Fruit fly (Drosophila melanogaster) whole organism, prepupa: ENCODE measurements around the gene CG10353.

Experiments used
- CG11902 ChIP-seq: fragments of 200-800 bp; sonication (Bioruptor generic); optimal IDR thresholded peaks from 3 replicates; lab custom pipeline; 2016; ENCODE audit warnings: missing biosample characterization, missing genetic modification characterization
- CG15336 ChIP-seq: fragments of 200-800 bp; sonication (Bioruptor generic); IDR thresholded peaks from 2 replicates; pipeline ENCODE4 v1.3.6; 2022; ENCODE audit warnings: missing biosample characterization, missing genetic modification characterization
- CG1621 ChIP-seq: fragments of 200-800 bp; sonication (Bioruptor generic); optimal IDR thresholded peaks from 3 replicates; lab custom pipeline; 2018; ENCODE audit warnings: missing biosample characterization, mild to moderate bottlenecking, missing genetic modification characterization
- CG31627 ChIP-seq: fragments of 200-800 bp; sonication (Bioruptor generic); optimal IDR thresholded peaks from 3 replicates; lab custom pipeline; 2016; ENCODE audit warnings: missing biosample characterization, missing genetic modification characterization
- CG32006 ChIP-seq: fragments of 200-800 bp; sonication (Bioruptor generic); optimal IDR thresholded peaks from 3 replicates; lab custom pipeline; 2017; ENCODE audit warnings: missing biosample characterization, mild to moderate bottlenecking, missing genetic modification characterization
- CG4318 ChIP-seq: fragments of 200-800 bp; sonication (Bioruptor generic); optimal IDR thresholded peaks from 3 replicates; lab custom pipeline; 2017; ENCODE audit warnings: missing biosample characterization, mild to moderate bottlenecking, missing genetic modification characterization
- CG6163 ChIP-seq: fragments of 200-800 bp; sonication (Bioruptor generic); IDR thresholded peaks from 3 replicates; pipeline ENCODE4 v1.3.6; 2022; ENCODE audit warnings: missing biosample characterization, missing genetic modification characterization
- CG6792 ChIP-seq: fragments of 200-800 bp; sonication (Bioruptor generic); optimal IDR thresholded peaks from 3 replicates; lab custom pipeline; 2016; ENCODE audit warnings: missing biosample characterization, missing genetic modification characterization
- CG6808 ChIP-seq: fragments of 200-800 bp; sonication (Bioruptor generic); optimal IDR thresholded peaks from 3 replicates; lab custom pipeline; 2017; ENCODE audit warnings: missing biosample characterization, missing genetic modification characterization, mild to moderate bottlenecking, moderate library complexity, missing genetic modification reagents
- CG7368 ChIP-seq: fragments of 200-800 bp; sonication (Bioruptor generic); optimal IDR thresholded peaks from 3 replicates; lab custom pipeline; 2016; ENCODE audit warnings: missing biosample characterization, missing genetic modification characterization
- CG8119 ChIP-seq: fragments of 200-800 bp; sonication (Bioruptor generic); IDR thresholded peaks from 3 replicates; pipeline ENCODE4 v1.3.6; 2022; ENCODE audit warnings: missing biosample characterization, missing genetic modification characterization
- CG8319 ChIP-seq: fragments of 200-800 bp; sonication (Bioruptor generic); optimal IDR thresholded peaks from 3 replicates; lab custom pipeline; 2016; ENCODE audit warnings: missing biosample characterization, missing genetic modification characterization
- CG9139 ChIP-seq: fragments of 200-800 bp; sonication (Bioruptor generic); optimal IDR thresholded peaks from 3 replicates; lab custom pipeline; 2017; ENCODE audit warnings: missing biosample characterization, mild to moderate bottlenecking, missing genetic modification characterization
- Eip75B ChIP-seq: fragments of 200-800 bp; sonication (Bioruptor generic); optimal IDR thresholded peaks from 3 replicates; lab custom pipeline; 2016; ENCODE audit warnings: missing biosample characterization, missing genetic modification characterization
- Eip78C ChIP-seq: fragments of 200-800 bp; sonication (Bioruptor generic); peaks from one replicate; lab custom pipeline; 2016; ENCODE audit warnings: missing biosample characterization, missing genetic modification characterization
- Eip93F ChIP-seq: fragments of 200-800 bp; sonication (Bioruptor generic); optimal IDR thresholded peaks from 2 replicates; lab custom pipeline; 2016; ENCODE audit warnings: missing biosample characterization, mild to moderate bottlenecking, missing genetic modification characterization
- Ets21C ChIP-seq: fragments of 200-800 bp; sonication (Bioruptor generic); optimal IDR thresholded peaks from 3 replicates; lab custom pipeline; 2016; ENCODE audit warnings: missing biosample characterization, missing genetic modification characterization
- Gug ChIP-seq: fragments of 200-800 bp; sonication (Bioruptor generic); IDR thresholded peaks from 2 replicates; pipeline ENCODE4 v1.3.6; 2022; ENCODE audit warnings: missing biosample characterization, missing genetic modification characterization
- Hr38 ChIP-seq: sonication (Bioruptor generic); optimal IDR thresholded peaks from 2 replicates; lab custom pipeline; 2016; ENCODE audit warnings: missing biosample characterization, missing genetic modification characterization
- Hr4 ChIP-seq: fragments of 200-800 bp; sonication (Bioruptor generic); optimal IDR thresholded peaks from 3 replicates; lab custom pipeline; 2016; ENCODE audit warnings: missing biosample characterization, missing genetic modification characterization
- Lpt ChIP-seq: fragments of 200-800 bp; sonication (Bioruptor generic); optimal IDR thresholded peaks from 3 replicates; lab custom pipeline; 2016; ENCODE audit warnings: missing biosample characterization, missing genetic modification characterization
- Met ChIP-seq: fragments of 200-800 bp; sonication (Bioruptor generic); optimal IDR thresholded peaks from 3 replicates; lab custom pipeline; 2016; ENCODE audit warnings: missing biosample characterization, missing genetic modification characterization
- OdsH ChIP-seq: fragments of 200-800 bp; sonication (Bioruptor generic); optimal IDR thresholded peaks from 3 replicates; lab custom pipeline; 2016; ENCODE audit warnings: missing biosample characterization, missing genetic modification characterization
- Sox102F ChIP-seq: fragments of 200-800 bp; sonication (Bioruptor generic); optimal IDR thresholded peaks from 2 replicates; lab custom pipeline; 2016; ENCODE audit warnings: missing biosample characterization, mild to moderate bottlenecking, missing genetic modification characterization
- Sox15 ChIP-seq: fragments of 200-800 bp; sonication (Bioruptor generic); optimal IDR thresholded peaks from 3 replicates; lab custom pipeline; 2016; ENCODE audit warnings: missing biosample characterization, missing genetic modification characterization
- achi ChIP-seq: fragments of 200-800 bp; sonication (Bioruptor generic); optimal IDR thresholded peaks from 3 replicates; lab custom pipeline; 2016; ENCODE audit warnings: missing biosample characterization, missing genetic modification characterization
- cyc ChIP-seq: fragments of 200-800 bp; sonication (Bioruptor generic); optimal IDR thresholded peaks from 3 replicates; lab custom pipeline; 2016; ENCODE audit warnings: missing biosample characterization, missing genetic modification characterization
- dac ChIP-seq: fragments of 200-800 bp; sonication (Bioruptor generic); optimal IDR thresholded peaks from 2 replicates; lab custom pipeline; 2017; ENCODE audit warnings: missing biosample characterization, mild to moderate bottlenecking, missing genetic modification characterization
- dsx ChIP-seq: fragments of 200-800 bp; optimal IDR thresholded peaks from 3 replicates; lab custom pipeline; 2019; ENCODE audit warnings: missing biosample characterization, mild to moderate bottlenecking, missing genetic modification characterization, moderate library complexity; ENCODE audit not compliant: poor library complexity, severe bottlenecking
- eg ChIP-seq: fragments of 200-800 bp; sonication (Bioruptor generic); IDR thresholded peaks from 3 replicates; pipeline ENCODE4 v1.3.6; 2022; ENCODE audit warnings: missing biosample characterization, missing genetic modification characterization
- esn ChIP-seq: fragments of 200-800 bp; sonication (Bioruptor generic); optimal IDR thresholded peaks from 2 replicates; lab custom pipeline; 2016; ENCODE audit warnings: missing biosample characterization, mild to moderate bottlenecking, missing genetic modification characterization, moderate library complexity
- fd59A ChIP-seq: fragments of 200-800 bp; sonication (Bioruptor generic); optimal IDR thresholded peaks from 2 replicates; lab custom pipeline; 2017; ENCODE audit warnings: missing biosample characterization, mild to moderate bottlenecking, missing genetic modification characterization, missing genetic modification reagents
- fd85E ChIP-seq: fragments of 200-800 bp; sonication (Bioruptor generic); optimal IDR thresholded peaks from 3 replicates; lab custom pipeline; 2016; ENCODE audit warnings: missing biosample characterization, missing genetic modification characterization
- fkh ChIP-seq: fragments of 200-800 bp; sonication (Bioruptor generic); optimal IDR thresholded peaks from 3 replicates; lab custom pipeline; 2017; ENCODE audit warnings: missing biosample characterization, mild to moderate bottlenecking, missing genetic modification characterization, moderate library complexity
- lz ChIP-seq: fragments of 200-800 bp; sonication (Bioruptor generic); optimal IDR thresholded peaks from 3 replicates; lab custom pipeline; 2016; ENCODE audit warnings: missing biosample characterization, missing genetic modification characterization
- net ChIP-seq: fragments of 200-800 bp; sonication (Bioruptor generic); optimal IDR thresholded peaks from 3 replicates; lab custom pipeline; 2016; ENCODE audit warnings: missing biosample characterization, missing genetic modification characterization
- pdm3 ChIP-seq: fragments of 200-800 bp; sonication (Bioruptor generic); optimal IDR thresholded peaks from 3 replicates; lab custom pipeline; 2016; ENCODE audit warnings: missing biosample characterization, missing genetic modification characterization
- salr ChIP-seq, 2 experiments: fragments of 200-800 bp; sonication (Bioruptor generic); optimal IDR thresholded peaks; 3 replicates each; lab custom pipeline; 2016 to 2018; ENCODE audit warnings: missing biosample characterization in 2 of 2, missing genetic modification characterization in 2 of 2, mild to moderate bottlenecking in 1 of 2
- spab ChIP-seq: fragments of 200-800 bp; sonication (Bioruptor generic); optimal IDR thresholded peaks from 2 replicates; lab custom pipeline; 2017; ENCODE audit warnings: missing biosample characterization, mild to moderate bottlenecking, missing genetic modification characterization, missing genetic modification reagents
- svp ChIP-seq: fragments of 200-800 bp; sonication (Bioruptor generic); peaks from one replicate; lab custom pipeline; 2016; ENCODE audit warnings: missing biosample characterization, missing genetic modification characterization
- topi ChIP-seq: fragments of 200-800 bp; sonication (Bioruptor generic); optimal IDR thresholded peaks from 3 replicates; lab custom pipeline; 2016; ENCODE audit warnings: missing biosample characterization, missing genetic modification characterization
- vri ChIP-seq: fragments of 200-800 bp; sonication (Bioruptor generic); optimal IDR thresholded peaks from 3 replicates; lab custom pipeline; 2016; ENCODE audit warnings: missing biosample characterization, mild to moderate bottlenecking, missing genetic modification characterization

Gene CG10353

dm6 chrX:11891682-11892179, 4.8 kb upstream of the CG10353 start, which contains the start of gene sicily:
sicily (plus strand) TSS chrX:11891732.
- peak; percentile 96 for TF ChIP-seq achi (GFP tag; lab: Kevin White, UChicago)
- TF ChIP-seq CG1621 (tag; lab: Kevin White, UChicago): peak; percentile 86
- TF ChIP-seq CG11902: no peak

dm6 chrX:11888142-11888541, 1.2 kb upstream of the CG10353 start, which contains the start of gene CG1840:
CG1840 (plus strand) TSS chrX:11888352.
- TF ChIP-seq lz: no peak
- peak; percentile 35 for TF ChIP-seq esn
- peak; percentile 40 for TF ChIP-seq Eip78C (GFP tag; lab: Kevin White, UChicago)
- TF ChIP-seq cyc (GFP tag; lab: Kevin White, UChicago): peak; percentile 5

- TF ChIP-seq CG8119 (GFP tag; lab: Robert Waterston, UW) (peak; percentile 43; the same call in 1 of the 3 replicates), Hr4 (GFP tag; lab: Kevin White, UChicago) (peak; percentile 22), Ets21C (GFP tag; lab: Kevin White, UChicago) (no peak), CG4318 (GFP tag; lab: Kevin White, UChicago) (no peak), CG15336 (GFP tag; lab: Robert Waterston, UW) (peak; percentile 31; the same call in 1 of the 2 replicates), Eip78C (GFP tag; lab: Kevin White, UChicago) (peak; percentile 21), CG32006 (GFP tag; lab: Kevin White, UChicago) (peak; percentile 52)
Measured at dm6 chrX:11885356-11885755, 1.6 kb downstream of the CG10353 start.

- TF ChIP-seq Hr4 (GFP tag; lab: Kevin White, UChicago) (no peak), vri (GFP tag; lab: Kevin White, UChicago) (peak; percentile 53), CG8119 (GFP tag; lab: Robert Waterston, UW) (no peak)
Measured at dm6 chrX:11884134-11884533, 2.8 kb downstream of the CG10353 start.

- TF ChIP-seq CG11902 (no peak), cyc (GFP tag; lab: Kevin White, UChicago) (no peak), CG31627 (GFP tag; lab: Kevin White, UChicago) (no peak), dac (GFP tag; lab: Kevin White, UChicago) (no peak), Hr4 (GFP tag; lab: Kevin White, UChicago) (peak; percentile 25), Eip93F (GFP tag; lab: Kevin White, UChicago) (no peak), CG9139 (GFP tag; lab: Kevin White, UChicago) (no peak), CG8319 (GFP tag; lab: Kevin White, UChicago) (no peak), Sox102F (GFP tag; lab: Kevin White, UChicago) (no peak), CG6163 (GFP tag; lab: Robert Waterston, UW) (no peak), pdm3 (GFP tag; lab: Kevin White, UChicago) (peak; percentile 31), salr (GFP tag; optimal IDR thresholded peaks at IDR 0.05; lab: Kevin White, UChicago) (no peak), CG7368 (GFP tag; lab: Kevin White, UChicago) (no peak), CG6808 (GFP tag; lab: Kevin White, UChicago) (no peak), achi (GFP tag; lab: Kevin White, UChicago) (peak; percentile 10), Sox15 (no peak), topi (GFP tag; lab: Kevin White, UChicago) (no peak), Met (GFP tag; lab: Kevin White, UChicago) (no peak), esn (no peak), svp (GFP tag; lab: Kevin White, UChicago) (peak; percentile 44), CG6792 (GFP tag; lab: Kevin White, UChicago) (peak; percentile 25), Eip78C (GFP tag; lab: Kevin White, UChicago) (peak; percentile 81), CG8119 (GFP tag; lab: Robert Waterston, UW) (0 out of 3 replicates have a peak, but pooled peaks have one; percentile 30), fd59A (GFP tag; lab: Kevin White, UChicago) (no peak), spab (no peak), fkh (GFP tag; lab: Kevin White, UChicago) (no peak), net (GFP tag; lab: Kevin White, UChicago) (no peak), dsx (GFP tag; lab: Kevin White, UChicago) (no peak), Lpt (GFP tag; lab: Kevin White, UChicago) (no peak), OdsH (peak; percentile 33), fd85E (GFP tag; lab: Kevin White, UChicago) (no peak), CG1621 (tag; lab: Kevin White, UChicago) (no peak), Eip75B (GFP tag; lab: Kevin White, UChicago) (no peak), Gug (GFP tag; lab: Robert Waterston, UW) (no peak), eg (peak; percentile 35; the same call in 1 of the 3 replicates), Ets21C (GFP tag; lab: Kevin White, UChicago) (no peak), Hr38 (GFP tag; lab: Kevin White, UChicago) (no peak), lz (no peak)
Measured at dm6 chrX:11882447-11882846, 4.5 kb downstream of the CG10353 start.
